Worm (Caenorhabditis elegans): ENCODE results near the gene Y39G8B.7.

Gene Y39G8B.7

ce11 chrII:13958359-13958758, 36.5 kb downstream of the Y39G8B.7 start:
- TF ChIP-seq ceh-28 (tag; optimal IDR thresholded peaks at IDR 0.05) (peak; percentile 5), egl-27 (tag; optimal IDR thresholded peaks at IDR 0.05) (no peak), daf-12 (tag; optimal IDR thresholded peaks at IDR 0.05) (no peak), pqm-1 (tag; optimal IDR thresholded peaks at IDR 0.05) (peak; percentile 1), elt-2 (tag; optimal IDR thresholded peaks at IDR 0.05) (peak; percentile 62), nhr-23 (tag; optimal IDR thresholded peaks at IDR 0.05) (no peak), sea-2 (GFP tag; optimal IDR thresholded peaks at IDR 0.05) (no peak), nhr-43 (tag; optimal IDR thresholded peaks at IDR 0.05; ENCODE audit: poor library complexity, severe bottlenecking) (no peak), eor-1 (tag; optimal IDR thresholded peaks at IDR 0.05) (no peak)

- peak; percentile 55 for TF ChIP-seq pqm-1 (tag; optimal IDR thresholded peaks at IDR 0.05)
- TF ChIP-seq elt-2 (tag; optimal IDR thresholded peaks at IDR 0.05) = peak; percentile 88
- no peak for TF ChIP-seq nhr-237 (tag; optimal IDR thresholded peaks at IDR 0.05)
These were observed 37.4 kb downstream of the Y39G8B.7 start, which contains the start of gene zip-3 for ce11 chrII:13957437-13957836. Gene zip-3, minus strand, starts transcription at chrII:13957457.

- TF ChIP-seq ceh-16 (tag; optimal IDR thresholded peaks at IDR 0.05) (no peak), elt-2 (tag; optimal IDR thresholded peaks at IDR 0.05) (peak; percentile 96), nhr-237 (tag; optimal IDR thresholded peaks at IDR 0.05) (no peak), jun-1 (tag; optimal IDR thresholded peaks at IDR 0.05) (peak; percentile 13), ZK546.5 (tag; optimal IDR thresholded peaks at IDR 0.05) (no peak), hmg-11 (tag; optimal IDR thresholded peaks at IDR 0.05) (no peak), ceh-9 (tag; optimal IDR thresholded peaks at IDR 0.05) (no peak), egl-27 (tag; optimal IDR thresholded peaks at IDR 0.05) (no peak), nhr-67 (tag; optimal IDR thresholded peaks at IDR 0.05) (no peak), eor-1 (tag; optimal IDR thresholded peaks at IDR 0.05) (no peak), pha-4 (tag; optimal IDR thresholded peaks at IDR 0.05) (peak; percentile 33), ztf-11 (tag; optimal IDR thresholded peaks at IDR 0.05) (no peak), daf-12 (tag; optimal IDR thresholded peaks at IDR 0.05) (no peak), nfya-1 (tag; optimal IDR thresholded peaks at IDR 0.05; ENCODE audit: insufficient read depth) (peak; percentile 59), R02D3.7 (tag; optimal IDR thresholded peaks at IDR 0.05) (no peak), nhr-77 (tag; optimal IDR thresholded peaks at IDR 0.05) (no peak), pqm-1 (tag; optimal IDR thresholded peaks at IDR 0.05) (peak; percentile 92), nhr-28 (tag; optimal IDR thresholded peaks at IDR 0.05) (no peak), egl-5 (tag; optimal IDR thresholded peaks at IDR 0.05) (no peak), nhr-12 (tag; optimal IDR thresholded peaks at IDR 0.05) (no peak), fos-1 (tag; optimal IDR thresholded peaks at IDR 0.05) (no peak), elt-3 (tag; optimal IDR thresholded peaks at IDR 0.05) (no peak), snpc-4 (tag; optimal IDR thresholded peaks at IDR 0.05) (no peak), unc-39 (tag; optimal IDR thresholded peaks at IDR 0.05) (no peak), ceh-28 (tag; optimal IDR thresholded peaks at IDR 0.05) (no peak), lsy-12 (tag; optimal IDR thresholded peaks at IDR 0.05) (no peak), fkh-2 (tag; optimal IDR thresholded peaks at IDR 0.05) (no peak), skn-1 (tag; optimal IDR thresholded peaks at IDR 0.05) (no peak)
These were observed 38.3 kb downstream of the Y39G8B.7 start for ce11 chrII:13956529-13956928.

- TF ChIP-seq tbx-2 (tag; optimal IDR thresholded peaks at IDR 0.05) (no peak), fkh-2 (tag; optimal IDR thresholded peaks at IDR 0.05) (no peak), mdl-1 (tag; optimal IDR thresholded peaks at IDR 0.05) (no peak), ama-1 (optimal IDR thresholded peaks at IDR 0.05) (no peak), nhr-11 (tag; optimal IDR thresholded peaks at IDR 0.05) (no peak), ztf-11 (tag; optimal IDR thresholded peaks at IDR 0.05) (no peak), elt-1 (tag; optimal IDR thresholded peaks at IDR 0.05) (peak; percentile 45), pha-4 (tag; optimal IDR thresholded peaks at IDR 0.05) (no peak), nhr-76 (tag; optimal IDR thresholded peaks at IDR 0.05) (no peak), nhr-237 (tag; optimal IDR thresholded peaks at IDR 0.05) (no peak), eor-1 (tag; optimal IDR thresholded peaks at IDR 0.05) (no peak), unc-39 (tag; optimal IDR thresholded peaks at IDR 0.05) (no peak), elt-2 (tag; optimal IDR thresholded peaks at IDR 0.05) (peak; percentile 38), lsy-12 (tag; optimal IDR thresholded peaks at IDR 0.05) (no peak), egl-5 (tag; optimal IDR thresholded peaks at IDR 0.05) (no peak), skn-1 (tag; optimal IDR thresholded peaks at IDR 0.05) (no peak), elt-3 (tag; optimal IDR thresholded peaks at IDR 0.05) (no peak), ztf-4 (tag; optimal IDR thresholded peaks at IDR 0.05) (no peak), nhr-77 (tag; optimal IDR thresholded peaks at IDR 0.05) (no peak), sea-2 (GFP tag; optimal IDR thresholded peaks at IDR 0.05) (no peak), hmg-11 (tag; optimal IDR thresholded peaks at IDR 0.05) (no peak), aly-2 (tag; optimal IDR thresholded peaks at IDR 0.05) (no peak), lin-15B (tag; optimal IDR thresholded peaks at IDR 0.05) (no peak), nhr-25 (tag; optimal IDR thresholded peaks at IDR 0.05) (peak; percentile 2), nhr-12 (tag; optimal IDR thresholded peaks at IDR 0.05) (no peak), ceh-16 (tag; optimal IDR thresholded peaks at IDR 0.05) (no peak)
These were observed 39.9 kb downstream of the Y39G8B.7 start for ce11 chrII:13954979-13955378.

All from whole organism, L3 larva.